Fruit fly (Drosophila melanogaster) whole organism, embryonic: ENCODE data around the gene SPoCk.
A peak's percentile ranks its signal among the peaks of the same experiment; 100 is the strongest.

Experiments
- B-H2 ChIP-seq: fragments of 200-800 bp; sonication (Bioruptor generic); optimal IDR thresholded peaks from 2 replicates; lab custom pipeline; 2018; ENCODE audit warnings: missing biosample characterization, mild to moderate bottlenecking, missing genetic modification characterization
- CG10543 ChIP-seq: fragments of 200-800 bp; sonication (Bioruptor generic); optimal IDR thresholded peaks from 3 replicates; lab custom pipeline; 2017; ENCODE audit warnings: missing biosample characterization, mild to moderate bottlenecking, missing genetic modification characterization, moderate library complexity
- CG13287 ChIP-seq: fragments of 200-800 bp; sonication (Bioruptor generic); IDR thresholded peaks from 2 replicates; pipeline ENCODE4 v1.3.6; 2022; ENCODE audit warnings: missing biosample characterization, missing genetic modification characterization; ENCODE audit not compliant: partially characterized antibody
- CG13296 ChIP-seq: fragments of 200-800 bp; sonication (Bioruptor generic); optimal IDR thresholded peaks from 3 replicates; lab custom pipeline; 2018; ENCODE audit warnings: missing biosample characterization, mild to moderate bottlenecking, missing genetic modification characterization
- CG13894 ChIP-seq: fragments of 200-800 bp; sonication (Bioruptor generic); optimal IDR thresholded peaks from 3 replicates; lab custom pipeline; 2018; ENCODE audit warnings: missing biosample characterization, mild to moderate bottlenecking, missing genetic modification characterization, moderate library complexity
- CG14014 ChIP-seq: fragments of 200-800 bp; sonication (Bioruptor generic); IDR thresholded peaks from 2 replicates; pipeline ENCODE4 v1.3.6; 2022; ENCODE audit warnings: missing biosample characterization, missing genetic modification characterization
- CG14441 ChIP-seq: fragments of 200-800 bp; sonication (Bioruptor generic); IDR thresholded peaks from 2 replicates; pipeline ENCODE4 v1.3.6; 2022; ENCODE audit warnings: missing biosample characterization, missing genetic modification characterization
- CG14860 ChIP-seq: fragments of 200-800 bp; sonication (Bioruptor generic); IDR thresholded peaks from 3 replicates; pipeline ENCODE4 v1.3.6; 2022; ENCODE audit warnings: missing biosample characterization, missing genetic modification characterization; ENCODE audit not compliant: partially characterized antibody
- CG15514 ChIP-seq: fragments of 200-800 bp; sonication (Bioruptor generic); optimal IDR thresholded peaks from 3 replicates; lab custom pipeline; 2017; ENCODE audit warnings: missing biosample characterization, missing genetic modification characterization, mild to moderate bottlenecking, moderate library complexity, missing genetic modification reagents
- CG15601 ChIP-seq: fragments of 200-800 bp; sonication (Bioruptor generic); optimal IDR thresholded peaks from 3 replicates; lab custom pipeline; 2019; ENCODE audit warnings: missing biosample characterization, mild to moderate bottlenecking, missing genetic modification characterization, moderate library complexity
- CG17361 ChIP-seq: fragments of 200-800 bp; sonication (Bioruptor generic); IDR thresholded peaks from 3 replicates; pipeline ENCODE4 v1.3.6; 2022; ENCODE audit warnings: missing biosample characterization, missing genetic modification characterization
- CG2678 ChIP-seq: fragments of 200-800 bp; sonication (Bioruptor generic); optimal IDR thresholded peaks from 3 replicates; lab custom pipeline; 2019; ENCODE audit warnings: missing biosample characterization, mild to moderate bottlenecking, missing genetic modification characterization, moderate library complexity
- CG3281 ChIP-seq: fragments of 200-800 bp; sonication (Bioruptor generic); optimal IDR thresholded peaks from 3 replicates; lab custom pipeline; 2017; ENCODE audit warnings: missing biosample characterization, mild to moderate bottlenecking, missing genetic modification characterization
- CG34376 ChIP-seq: fragments of 200-800 bp; sonication (Bioruptor generic); optimal IDR thresholded peaks from 2 replicates; lab custom pipeline; 2018; ENCODE audit warnings: missing biosample characterization, mild to moderate bottlenecking, missing genetic modification characterization
- CG3995 ChIP-seq: fragments of 200-800 bp; sonication (Bioruptor generic); optimal IDR thresholded peaks from 3 replicates; lab custom pipeline; 2016; ENCODE audit warnings: missing biosample characterization, missing genetic modification characterization
- CG4424 ChIP-seq: fragments of 200-800 bp; sonication (Bioruptor generic); optimal IDR thresholded peaks from 3 replicates; lab custom pipeline; 2016; ENCODE audit warnings: missing biosample characterization, missing genetic modification characterization
- CG7357 ChIP-seq: fragments of 200-800 bp; sonication (Bioruptor generic); IDR thresholded peaks from 3 replicates; pipeline ENCODE4 v1.3.6; 2022; ENCODE audit warnings: missing biosample characterization, missing genetic modification characterization
- CG7745 ChIP-seq: fragments of 200-800 bp; sonication (Bioruptor generic); optimal IDR thresholded peaks from 2 replicates; lab custom pipeline; 2018; ENCODE audit warnings: missing biosample characterization, mild to moderate bottlenecking, missing genetic modification characterization, moderate library complexity
- CG7987 ChIP-seq: fragments of 200-800 bp; sonication (Bioruptor generic); optimal IDR thresholded peaks from 2 replicates; lab custom pipeline; 2018; ENCODE audit warnings: missing biosample characterization, mild to moderate bottlenecking, missing genetic modification characterization, moderate library complexity
- Dbx ChIP-seq: fragments of 200-800 bp; sonication (Bioruptor generic); IDR thresholded peaks from 3 replicates; pipeline ENCODE4 v1.3.6; 2022; ENCODE audit warnings: missing biosample characterization, missing genetic modification characterization
- Fer1 ChIP-seq: fragments of 200-800 bp; sonication (Bioruptor generic); optimal IDR thresholded peaks from 2 replicates; lab custom pipeline; 2017; ENCODE audit warnings: missing biosample characterization, mild to moderate bottlenecking, missing genetic modification characterization
- NK7.1 ChIP-seq: fragments of 200-800 bp; sonication (Bioruptor generic); optimal IDR thresholded peaks from 3 replicates; lab custom pipeline; 2016; ENCODE audit warnings: missing biosample characterization, missing genetic modification characterization
- PHDP ChIP-seq: fragments of 200-800 bp; sonication (Bioruptor generic); optimal IDR thresholded peaks from 3 replicates; lab custom pipeline; 2018; ENCODE audit warnings: missing biosample characterization, mild to moderate bottlenecking, missing genetic modification characterization, moderate library complexity
- Rfx ChIP-seq: fragments of 200-800 bp; sonication (Bioruptor generic); IDR thresholded peaks from 2 replicates; pipeline ENCODE4 v1.3.6; 2022; ENCODE audit warnings: missing biosample characterization, missing genetic modification characterization
- Stat92E ChIP-seq, 3 experiments: fragments of >200 bp in 2 of 3; fragments of 200-800 bp in 1 of 3; sonication (Bioruptor generic) in 1 of 3; optimal IDR thresholded peaks; 2 replicates each; lab custom pipeline; 2017 to 2019; ENCODE audit warnings: missing biosample characterization in 3 of 3, missing genetic modification characterization in 3 of 3, mild to moderate bottlenecking in 1 of 3, moderate library complexity in 1 of 3
- Xbp1 ChIP-seq: fragments of 200-800 bp; sonication (Bioruptor generic); optimal IDR thresholded peaks from 3 replicates; lab custom pipeline; 2016; ENCODE audit warnings: missing biosample characterization, mild to moderate bottlenecking, missing genetic modification characterization
- YL-1 ChIP-seq: fragments of 200-800 bp; sonication (Bioruptor generic); optimal IDR thresholded peaks from 3 replicates; lab custom pipeline; 2017; ENCODE audit warnings: missing biosample characterization, mild to moderate bottlenecking, missing genetic modification characterization
- bowl ChIP-seq: fragments of 200-800 bp; sonication (Bioruptor generic); IDR thresholded peaks from 2 replicates; pipeline ENCODE4 v1.3.6; 2022; ENCODE audit warnings: missing biosample characterization, missing genetic modification characterization
- bsh ChIP-seq, 2 experiments: fragments of 200-800 bp; sonication (Bioruptor generic); optimal IDR thresholded peaks; 2 replicates each; lab custom pipeline; 2017 to 2018; ENCODE audit warnings: mild to moderate bottlenecking in 2 of 2, missing biosample characterization in 2 of 2, missing genetic modification characterization in 2 of 2, moderate library complexity in 1 of 2
- caup ChIP-seq: fragments of 200-800 bp; sonication (Bioruptor generic); optimal IDR thresholded peaks from 3 replicates; lab custom pipeline; 2017; ENCODE audit warnings: missing biosample characterization, mild to moderate bottlenecking, missing genetic modification characterization, moderate library complexity; ENCODE audit not compliant: severe bottlenecking
- corto ChIP-seq: fragments of 200-800 bp; sonication (Bioruptor generic); optimal IDR thresholded peaks from 2 replicates; lab custom pipeline; 2016; ENCODE audit warnings: missing biosample characterization, mild to moderate bottlenecking, missing genetic modification characterization, moderate library complexity
- dati ChIP-seq: fragments of 200-800 bp; sonication (Bioruptor generic); IDR thresholded peaks from 2 replicates; pipeline ENCODE4 v1.3.6; 2022; ENCODE audit warnings: missing biosample characterization, missing genetic modification characterization
- grau ChIP-seq: fragments of 200-800 bp; optimal IDR thresholded peaks from 3 replicates; lab custom pipeline; 2019; ENCODE audit warnings: missing biosample characterization, mild to moderate bottlenecking, missing genetic modification characterization, moderate library complexity
- gro ChIP-seq: fragments of 200-800 bp; sonication (Bioruptor generic); optimal IDR thresholded peaks from 2 replicates; lab custom pipeline; 2016; ENCODE audit warnings: missing biosample characterization, missing genetic modification characterization
- lab ChIP-seq: fragments of 200-800 bp; sonication (Bioruptor generic); optimal IDR thresholded peaks from 3 replicates; lab custom pipeline; 2017; ENCODE audit warnings: missing biosample characterization, missing genetic modification characterization, mild to moderate bottlenecking, moderate library complexity, missing genetic modification reagents
- lbe ChIP-seq: fragments of 200-800 bp; sonication (Bioruptor generic); optimal IDR thresholded peaks from 2 replicates; lab custom pipeline; 2016; ENCODE audit warnings: missing biosample characterization, mild to moderate bottlenecking, missing genetic modification characterization
- nom ChIP-seq: fragments of 200-800 bp; sonication (Bioruptor generic); optimal IDR thresholded peaks from 2 replicates; lab custom pipeline; 2017; ENCODE audit warnings: missing biosample characterization, missing genetic modification characterization, mild to moderate bottlenecking, moderate library complexity, missing genetic modification reagents
- onecut ChIP-seq: fragments of 200-800 bp; sonication (Bioruptor generic); IDR thresholded peaks from 2 replicates; pipeline ENCODE4 v1.3.6; 2022; ENCODE audit warnings: missing biosample characterization, missing genetic modification characterization
- rib ChIP-seq: fragments of 200-800 bp; sonication (Bioruptor generic); IDR thresholded peaks from 2 replicates; pipeline ENCODE4 v1.3.6; 2022; ENCODE audit warnings: missing biosample characterization, missing genetic modification characterization
- sima ChIP-seq: fragments of 200-800 bp; sonication (Bioruptor generic); optimal IDR thresholded peaks from 2 replicates; lab custom pipeline; 2016; ENCODE audit warnings: missing biosample characterization, missing genetic modification characterization
- so ChIP-seq: fragments of 200-800 bp; sonication (Bioruptor generic); IDR thresholded peaks from 3 replicates; pipeline ENCODE4 v1.3.6; 2022; ENCODE audit warnings: missing biosample characterization, missing genetic modification characterization
- sob ChIP-seq: fragments of 200-800 bp; sonication (Bioruptor generic); IDR thresholded peaks from 2 replicates; pipeline ENCODE4 v1.3.6; 2022; ENCODE audit warnings: missing biosample characterization, missing genetic modification characterization
- sqz ChIP-seq: fragments of 200-800 bp; sonication (Bioruptor generic); optimal IDR thresholded peaks from 3 replicates; lab custom pipeline; 2018; ENCODE audit warnings: missing biosample characterization, mild to moderate bottlenecking, missing genetic modification characterization
- sug ChIP-seq: fragments of 200-800 bp; optimal IDR thresholded peaks from 2 replicates; lab custom pipeline; 2019; ENCODE audit warnings: missing biosample characterization, mild to moderate bottlenecking, missing genetic modification characterization, moderate library complexity
- tx ChIP-seq: fragments of 200-800 bp; sonication (Bioruptor generic); optimal IDR thresholded peaks from 2 replicates; lab custom pipeline; 2016; ENCODE audit warnings: missing biosample characterization, missing genetic modification characterization
- yki ChIP-seq: fragments of >200 bp; optimal IDR thresholded peaks from 3 replicates; lab custom pipeline; 2018
- z ChIP-seq: fragments of 200-800 bp; sonication (Bioruptor generic); IDR thresholded peaks from 3 replicates; pipeline ENCODE4 v1.3.6; 2022; ENCODE audit warnings: missing biosample characterization, missing genetic modification characterization
- zen2 ChIP-seq: fragments of 200-800 bp; sonication (Bioruptor generic); IDR thresholded peaks from 3 replicates; pipeline ENCODE4 v1.3.6; 2022; ENCODE audit warnings: missing biosample characterization, missing genetic modification characterization; ENCODE audit not compliant: partially characterized antibody

The SPoCk gene

DNA sequence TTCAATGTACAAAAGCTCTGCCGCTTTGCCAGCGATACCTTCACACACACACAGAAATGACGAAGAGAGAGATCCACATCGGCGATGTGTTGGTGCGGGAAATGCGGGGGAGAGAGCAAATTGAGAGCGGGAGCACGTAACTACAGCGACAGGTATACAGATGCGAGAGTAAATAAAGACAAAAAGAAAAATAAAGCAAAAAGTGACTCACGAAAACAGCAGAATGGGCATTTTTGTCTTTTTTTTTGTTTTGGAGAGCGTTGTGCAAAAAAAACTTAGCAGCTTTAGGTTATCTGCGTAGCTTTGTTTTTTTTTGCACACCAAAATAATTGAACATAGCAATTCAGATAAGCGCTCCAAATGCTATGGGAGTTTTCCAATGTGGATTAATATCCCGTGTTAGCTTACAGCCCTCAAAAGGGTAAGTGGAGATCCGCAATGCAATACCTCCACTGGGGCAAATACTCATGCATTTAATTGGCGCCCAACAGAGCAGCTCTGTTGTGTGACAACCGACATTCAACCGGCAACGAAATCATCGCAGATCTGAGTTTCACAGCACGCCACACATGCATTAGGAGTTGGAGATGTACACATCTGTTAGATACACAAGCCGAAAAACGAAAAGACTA lies 73.4 kb downstream of the SPoCk start:
- peak; percentile 1 for TF ChIP-seq CG7987 (GFP tag; lab: Kevin White, UChicago)
- TF ChIP-seq CG15601 (tag; lab: Kevin White, UChicago): no peak
- peak in 1 of 2 experiments; percentile 91 for TF ChIP-seq bsh (GFP tag; optimal IDR thresholded peaks at IDR 0.05; lab: Kevin White, UChicago)
- peak; percentile 18 for TF ChIP-seq PHDP (tag; lab: Kevin White, UChicago)
- TF ChIP-seq CG10543 (GFP tag; lab: Kevin White, UChicago): peak; percentile 27
- TF ChIP-seq NK7.1 (GFP tag; lab: Kevin White, UChicago): no peak
- TF ChIP-seq CG34376 (GFP tag; lab: Kevin White, UChicago): peak; percentile 25
- TF ChIP-seq sqz (GFP tag; lab: Kevin White, UChicago): peak; percentile 25
- TF ChIP-seq CG13287: peak; percentile 40; the same call in 1 of the 2 replicates
- TF ChIP-seq caup (GFP tag; lab: Kevin White, UChicago): peak; percentile 28
- peak; percentile 48 for TF ChIP-seq lab (GFP tag; lab: Kevin White, UChicago)
- no peak for TF ChIP-seq CG14441
- TF ChIP-seq rib (GFP tag; lab: Robert Waterston, UW): peak; percentile 86
- peak; percentile 15 for TF ChIP-seq sug (tag; lab: Kevin White, UChicago)
- peak; percentile 71 for TF ChIP-seq CG7357 (GFP tag; lab: Robert Waterston, UW)
- peak; percentile 30 for TF ChIP-seq CG13894 (tag; lab: Kevin White, UChicago)
- peak; percentile 37 for TF ChIP-seq Fer1
- no peak for TF ChIP-seq bowl (GFP tag; lab: Robert Waterston, UW)
- peak; percentile 89 for TF ChIP-seq corto (GFP tag; lab: Kevin White, UChicago)
- peak; percentile 42 for TF ChIP-seq gro (GFP tag; lab: Kevin White, UChicago)
- TF ChIP-seq CG17361 (GFP tag; lab: Robert Waterston, UW): peak; percentile 75; the same call in 2 of the 3 replicates
- TF ChIP-seq grau: no peak
- TF ChIP-seq CG15514 (GFP tag; lab: Kevin White, UChicago): no peak
- peak; percentile 5; the same call in 1 of the 2 replicates for TF ChIP-seq onecut (GFP tag; lab: Robert Waterston, UW)
- no peak for TF ChIP-seq dati
- TF ChIP-seq CG14014 (GFP tag; lab: Robert Waterston, UW): peak; percentile 43; the same call in 1 of the 2 replicates
- TF ChIP-seq yki (lab: Kevin White, UChicago): peak; percentile 38
- TF ChIP-seq sob (GFP tag; lab: Robert Waterston, UW): peak; percentile 22; the same call in 1 of the 2 replicates
- TF ChIP-seq zen2: peak; percentile 37; the same call in 1 of the 3 replicates
- no peak for TF ChIP-seq CG14860 (GFP tag; lab: Robert Waterston, UW)
- no peak for TF ChIP-seq Xbp1 (GFP tag; lab: Kevin White, UChicago)
- peak; percentile 99 for TF ChIP-seq nom (GFP tag; lab: Kevin White, UChicago)
- peak; percentile 10 for TF ChIP-seq YL-1 (GFP tag; lab: Kevin White, UChicago)
- TF ChIP-seq lbe (GFP tag; lab: Kevin White, UChicago): peak; percentile 95
- TF ChIP-seq CG7745 (tag; lab: Kevin White, UChicago): no peak
- TF ChIP-seq sima (GFP tag; lab: Kevin White, UChicago): no peak
- 0 out of 3 replicates have a peak, but pooled peaks have one; percentile 7 for TF ChIP-seq z (GFP tag; lab: Robert Waterston, UW)
- peak; percentile 46 for TF ChIP-seq CG2678
- peak; percentile 51 for TF ChIP-seq B-H2 (GFP tag; lab: Kevin White, UChicago)
- no peak for TF ChIP-seq Stat92E (GFP tag; optimal IDR thresholded peaks at IDR 0.05; lab: Kevin White, UChicago)
- no peak for TF ChIP-seq tx
- 0 out of 3 replicates have a peak, but pooled peaks have one; percentile 27 for TF ChIP-seq so (GFP tag; lab: Robert Waterston, UW)
- peak; percentile 24; the same call in 1 of the 2 replicates for TF ChIP-seq Rfx (GFP tag; lab: Robert Waterston, UW)
- peak; percentile 15 for TF ChIP-seq CG3281 (GFP tag; lab: Kevin White, UChicago)
- TF ChIP-seq Dbx (GFP tag; lab: Robert Waterston, UW): peak; percentile 38; the same call in 1 of the 3 replicates
- TF ChIP-seq CG3995: peak; percentile 34
- no peak for TF ChIP-seq CG4424
- TF ChIP-seq CG13296: peak; percentile 55
